Worm (Caenorhabditis elegans): ENCODE measurements around the gene F54D10.5.

Gene F54D10.5

DNA sequence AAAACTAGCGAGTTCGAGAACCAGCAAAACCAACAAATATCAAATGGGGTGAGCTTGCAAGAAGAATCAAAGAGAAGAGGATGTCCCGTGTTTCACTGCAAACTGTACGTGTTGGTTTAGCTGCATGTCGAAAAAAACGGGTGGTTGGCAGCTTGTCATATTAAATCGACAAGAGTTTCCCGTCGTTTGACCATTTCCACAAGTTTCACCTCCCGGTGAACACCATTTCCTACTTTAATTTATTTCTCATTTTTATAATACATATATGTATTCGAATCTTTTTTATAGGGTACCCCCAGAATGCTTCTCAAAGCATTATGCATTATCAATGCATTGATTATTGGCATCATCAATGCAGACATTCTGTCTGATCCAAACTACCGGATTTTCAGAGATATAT lies 12.7 kb downstream of the F54D10.5 start, which contains the start of gene Y8A9A.2:
Gene Y8A9A.2 (plus strand): TSS at position 301 of the 400 bp plus-strand sequence.
- TF ChIP-seq nhr-111 (GFP tag; optimal IDR thresholded peaks at IDR 0.05): no peak
- no peak for TF ChIP-seq ztf-7 (tag; optimal IDR thresholded peaks at IDR 0.05)
- no peak for TF ChIP-seq Y48G9A.11 (GFP tag; IDR thresholded peaks at IDR 0.05)
- TF ChIP-seq nhr-10 (tag; optimal IDR thresholded peaks at IDR 0.05): no peak
- no peak for TF ChIP-seq dmd-8 (GFP tag; IDR thresholded peaks at IDR 0.05)
- no peak for TF ChIP-seq ctbp-1 (GFP tag; IDR thresholded peaks at IDR 0.05)
- TF ChIP-seq pha-4 (GFP tag; IDR thresholded peaks at IDR 0.05): no peak
- no peak for TF ChIP-seq pha-4 (tag; optimal IDR thresholded peaks at IDR 0.05)
- TF ChIP-seq ceh-20 (GFP tag; IDR thresholded peaks at IDR 0.05): no peak
- TF ChIP-seq nhr-48 (tag; optimal IDR thresholded peaks at IDR 0.05): no peak
- no peak for TF ChIP-seq nhr-28 (tag; optimal IDR thresholded peaks at IDR 0.05)
- no peak for TF ChIP-seq spr-1 (tag; optimal IDR thresholded peaks at IDR 0.05)
- TF ChIP-seq snpc-1.2 (GFP tag; IDR thresholded peaks at IDR 0.05): no peak
- no peak for TF ChIP-seq daf-19 (GFP tag; conservative IDR thresholded peaks at IDR 0.05)
- TF ChIP-seq F49E8.2 (tag; optimal IDR thresholded peaks at IDR 0.05; ENCODE audit: borderline replicate concordance): no peak
- no peak for TF ChIP-seq Y105C5A.15 (GFP tag; IDR thresholded peaks at IDR 0.05)

DNA sequence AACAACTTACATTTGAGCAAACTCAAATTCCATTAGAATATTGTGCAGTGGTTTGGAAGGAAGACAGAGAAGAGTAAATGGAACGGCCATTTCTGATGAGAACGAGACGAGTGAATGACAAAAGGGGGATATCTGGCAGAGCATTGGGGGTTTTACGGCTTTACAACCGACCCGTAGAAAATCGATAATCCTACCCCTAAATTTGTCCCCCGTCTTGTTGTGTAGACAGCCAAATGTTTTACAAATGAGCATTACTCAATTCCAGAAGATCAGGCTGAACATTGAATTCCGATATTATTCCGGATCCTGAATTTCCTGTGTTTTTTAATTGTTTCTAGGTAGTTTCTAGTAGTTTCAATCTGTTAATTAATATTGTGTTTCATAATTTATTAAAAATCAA lies 14.6 kb downstream of the F54D10.5 start, which contains the start of gene fbxb-99:
Gene fbxb-99 (minus strand): TSS at position 101 of the 400 bp plus-strand sequence.
- TF ChIP-seq dmd-8 (GFP tag; IDR thresholded peaks at IDR 0.05) (no peak), lsy-2 (tag; optimal IDR thresholded peaks at IDR 0.05) (no peak), sdz-12 (GFP tag; optimal IDR thresholded peaks at IDR 0.05) (no peak), tag-97 (GFP tag; IDR thresholded peaks at IDR 0.05) (no peak), zip-2 (tag; optimal IDR thresholded peaks at IDR 0.05) (no peak), zfp-2 (tag; optimal IDR thresholded peaks at IDR 0.05) (no peak), F37D6.2 (tag; optimal IDR thresholded peaks at IDR 0.05) (no peak), madf-9 (GFP tag; conservative IDR thresholded peaks at IDR 0.05) (no peak), spr-3 (GFP tag; optimal IDR thresholded peaks at IDR 0.05) (no peak), arid-1 (GFP tag; conservative IDR thresholded peaks at IDR 0.05) (no peak), ztf-7 (tag; optimal IDR thresholded peaks at IDR 0.05) (no peak), mxl-3 (GFP tag; optimal IDR thresholded peaks at IDR 0.05) (no peak), tra-1 (GFP tag; IDR thresholded peaks at IDR 0.05) (no peak), dpl-1 (GFP tag; optimal IDR thresholded peaks at IDR 0.05) (no peak), nhr-41 (GFP tag; IDR thresholded peaks at IDR 0.05) (no peak), F49E8.2 (tag; optimal IDR thresholded peaks at IDR 0.05; ENCODE audit: borderline replicate concordance) (no peak), mdt-29 (GFP tag; IDR thresholded peaks at IDR 0.05) (no peak)

ce11 chrII:3788356-3788962 lies 19.5 kb downstream of the F54D10.5 start:
- no peak for TF ChIP-seq hlh-11 (tag; optimal IDR thresholded peaks at IDR 0.05)
- TF ChIP-seq nhr-11 (tag; optimal IDR thresholded peaks at IDR 0.05): no peak
- TF ChIP-seq hlh-30 (tag; optimal IDR thresholded peaks at IDR 0.05; ENCODE audit: insufficient read depth): no peak
- TF ChIP-seq unc-130 (GFP tag; optimal IDR thresholded peaks at IDR 0.05): no peak
- no peak for TF ChIP-seq egl-43 (GFP tag; IDR thresholded peaks at IDR 0.05)
- TF ChIP-seq unc-62 (GFP tag; optimal IDR thresholded peaks at IDR 0.05 in 1 of 2): peak in 1 of 2 experiments; percentile 20
- no peak for TF ChIP-seq unc-62 (tag; optimal IDR thresholded peaks at IDR 0.05)
- TF ChIP-seq ztf-11 (tag; optimal IDR thresholded peaks at IDR 0.05): no peak
- no peak for TF ChIP-seq mxl-2 (GFP tag; conservative IDR thresholded peaks at IDR 0.05)
- no peak for TF ChIP-seq ztf-7 (tag; optimal IDR thresholded peaks at IDR 0.05)
- no peak for TF ChIP-seq jun-1 (tag; optimal IDR thresholded peaks at IDR 0.05)
- TF ChIP-seq lin-1 (GFP tag; IDR thresholded peaks at IDR 0.05): no peak
- TF ChIP-seq hif-1 (tag; optimal IDR thresholded peaks at IDR 0.05): no peak
- no peak for TF ChIP-seq lin-38 (GFP tag; IDR thresholded peaks at IDR 0.05)
- no peak for TF ChIP-seq nhr-10 (tag; optimal IDR thresholded peaks at IDR 0.05)
- TF ChIP-seq pqm-1 (tag; optimal IDR thresholded peaks at IDR 0.05): peak; percentile 15
- no peak for TF ChIP-seq zfp-2 (tag; optimal IDR thresholded peaks at IDR 0.05)
- TF ChIP-seq snpc-4 (tag; optimal IDR thresholded peaks at IDR 0.05): no peak
- TF ChIP-seq php-3 (GFP tag; IDR thresholded peaks at IDR 0.05): 0 out of 2 replicates have a peak, but pooled peaks have one; percentile 32
- TF ChIP-seq aha-1 (tag): no peak
